Worm (Caenorhabditis elegans) whole organism, L3 larva: ENCODE measurements around the gene Y46G5A.23.

Experiments used
- R02D3.7 ChIP-seq: fragments of 150-350 bp; optimal IDR thresholded peaks from 2 replicates; lab custom pipeline; 2014; ENCODE audit warnings: missing biosample characterization, missing genetic modification characterization
- aly-2 ChIP-seq: fragments of 150-350 bp; optimal IDR thresholded peaks from 2 replicates; lab custom pipeline; 2014; ENCODE audit warnings: missing biosample characterization, missing genetic modification characterization
- ama-1 ChIP-seq: fragments of 150-350 bp; optimal IDR thresholded peaks from 2 replicates; lab custom pipeline; 2018
- ceh-16 ChIP-seq: sonication (generic microtip); optimal IDR thresholded peaks from 2 replicates; lab custom pipeline; 2017; ENCODE audit warnings: missing biosample characterization, missing genetic modification characterization
- egl-27 ChIP-seq: sonication (generic microtip); optimal IDR thresholded peaks from 4 replicates; lab custom pipeline; 2017; ENCODE audit warnings: missing biosample characterization, missing genetic modification reagents, missing genetic modification characterization
- egl-5 ChIP-seq: fragments of 150-350 bp; optimal IDR thresholded peaks from 2 replicates; lab custom pipeline; 2017; ENCODE audit warnings: missing biosample characterization, missing genetic modification reagents, missing genetic modification characterization, inconsistent platforms
- elt-2 ChIP-seq: sonication (generic microtip); optimal IDR thresholded peaks from 2 replicates; lab custom pipeline; 2016; ENCODE audit warnings: missing genetic modification reagents, mild to moderate bottlenecking, missing genetic modification characterization, missing compliant biosample characterization
- elt-3 ChIP-seq, 3 experiments: fragments of 150-350 bp in 1 of 3; sonication (generic microtip) in 2 of 3; optimal IDR thresholded peaks; 2 replicates in 2 of 3; 4 replicates in 1 of 3; lab custom pipeline; 2014 to 2017; ENCODE audit warnings: missing biosample characterization in 3 of 3, missing genetic modification characterization in 3 of 3
- eor-1 ChIP-seq, 2 experiments: fragments of 150-350 bp; optimal IDR thresholded peaks; 2 replicates each; lab custom pipeline; 2014 to 2018; ENCODE audit warnings: missing biosample characterization in 2 of 2, missing genetic modification characterization in 2 of 2
- fkh-10 ChIP-seq: sonication (generic microtip); optimal IDR thresholded peaks from 2 replicates; lab custom pipeline; 2017; ENCODE audit warnings: missing biosample characterization, missing genetic modification reagents, missing genetic modification characterization
- fkh-2 ChIP-seq: fragments of 150-350 bp; optimal IDR thresholded peaks from 2 replicates; lab custom pipeline; 2014; ENCODE audit warnings: missing biosample characterization, missing genetic modification reagents, missing genetic modification characterization
- hmg-11 ChIP-seq: sonication (generic microtip); optimal IDR thresholded peaks from 2 replicates; lab custom pipeline; 2016; ENCODE audit warnings: missing genetic modification characterization, missing compliant biosample characterization
- jun-1 ChIP-seq: fragments of 150-350 bp; optimal IDR thresholded peaks from 2 replicates; lab custom pipeline; 2014; ENCODE audit warnings: missing biosample characterization, missing genetic modification reagents, missing genetic modification characterization
- lin-15B ChIP-seq: fragments of 150-350 bp; optimal IDR thresholded peaks from 2 replicates; lab custom pipeline; 2014; ENCODE audit warnings: missing biosample characterization, missing genetic modification characterization
- lsy-12 ChIP-seq: sonication (generic microtip); optimal IDR thresholded peaks from 2 replicates; lab custom pipeline; 2016; ENCODE audit warnings: mild to moderate bottlenecking, missing genetic modification characterization, missing compliant biosample characterization
- mdl-1 ChIP-seq: fragments of 150-350 bp; optimal IDR thresholded peaks from 2 replicates; lab custom pipeline; 2014; ENCODE audit warnings: missing biosample characterization, missing genetic modification characterization
- nfya-1 ChIP-seq: sonication (generic microtip); optimal IDR thresholded peaks from 2 replicates; lab custom pipeline; 2017; ENCODE audit warnings: missing genetic modification characterization, mild to moderate bottlenecking, missing compliant biosample characterization, antibody characterized with exemption, moderate library complexity; ENCODE audit not compliant: insufficient read depth
- nhr-11 ChIP-seq: fragments of 150-350 bp; optimal IDR thresholded peaks from 2 replicates; lab custom pipeline; 2014; ENCODE audit warnings: missing biosample characterization, missing genetic modification characterization
- nhr-12 ChIP-seq: fragments of 150-350 bp; optimal IDR thresholded peaks from 2 replicates; lab custom pipeline; 2014; ENCODE audit warnings: missing biosample characterization, missing genetic modification characterization
- nhr-23 ChIP-seq: fragments of 150-350 bp; optimal IDR thresholded peaks from 2 replicates; lab custom pipeline; 2014; ENCODE audit warnings: missing biosample characterization, missing genetic modification reagents, missing genetic modification characterization
- nhr-237 ChIP-seq: fragments of 150-350 bp; optimal IDR thresholded peaks from 2 replicates; lab custom pipeline; 2014; ENCODE audit warnings: missing biosample characterization, missing genetic modification characterization
- nhr-25 ChIP-seq: sonication (generic microtip); optimal IDR thresholded peaks from 2 replicates; lab custom pipeline; 2017; ENCODE audit warnings: missing biosample characterization, missing genetic modification characterization
- nhr-28 ChIP-seq: fragments of 150-350 bp; optimal IDR thresholded peaks from 2 replicates; lab custom pipeline; 2014; ENCODE audit warnings: missing biosample characterization, missing genetic modification characterization
- nhr-43 ChIP-seq: sonication (generic microtip); optimal IDR thresholded peaks from 2 replicates; lab custom pipeline; 2016; ENCODE audit warnings: mild to moderate bottlenecking, missing genetic modification characterization, missing compliant biosample characterization; ENCODE audit not compliant: poor library complexity, severe bottlenecking
- nhr-77 ChIP-seq: fragments of 150-350 bp; optimal IDR thresholded peaks from 2 replicates; lab custom pipeline; 2014; ENCODE audit warnings: missing biosample characterization, missing genetic modification characterization
- pha-4 ChIP-seq: fragments of 150-350 bp; optimal IDR thresholded peaks from 2 replicates; lab custom pipeline; 2014; ENCODE audit warnings: missing biosample characterization, missing genetic modification reagents, missing genetic modification characterization
- pqm-1 ChIP-seq: fragments of 150-350 bp; optimal IDR thresholded peaks from 2 replicates; lab custom pipeline; 2017; ENCODE audit warnings: missing biosample characterization, missing genetic modification characterization, inconsistent platforms
- sea-2 ChIP-seq: fragments of 150-350 bp; sonication (generic microtip); optimal IDR thresholded peaks from 4 replicates; lab custom pipeline; 2014; ENCODE audit warnings: missing biosample characterization, missing genetic modification reagents, missing genetic modification characterization
- skn-1 ChIP-seq: fragments of 150-350 bp; optimal IDR thresholded peaks from 2 replicates; lab custom pipeline; 2014; ENCODE audit warnings: missing biosample characterization, missing genetic modification characterization
- snpc-4 ChIP-seq: fragments of 150-350 bp; optimal IDR thresholded peaks from 2 replicates; lab custom pipeline; 2014; ENCODE audit warnings: missing biosample characterization, missing genetic modification characterization
- unc-39 ChIP-seq: sonication (generic microtip); optimal IDR thresholded peaks from 4 replicates; lab custom pipeline; 2017; ENCODE audit warnings: missing biosample characterization, missing genetic modification characterization
- unc-62 ChIP-seq: fragments of 150-350 bp; sonication (generic microtip); optimal IDR thresholded peaks from 4 replicates; lab custom pipeline; 2014; ENCODE audit warnings: missing biosample characterization, missing genetic modification reagents, missing genetic modification characterization
- zag-1 ChIP-seq: fragments of 150-350 bp; optimal IDR thresholded peaks from 2 replicates; lab custom pipeline; 2014; ENCODE audit warnings: missing biosample characterization, missing genetic modification characterization
- ztf-4 ChIP-seq: fragments of 150-350 bp; optimal IDR thresholded peaks from 2 replicates; lab custom pipeline; 2014; ENCODE audit warnings: missing biosample characterization, missing genetic modification characterization

Gene Y46G5A.23

ce11 chrII:12790392-12790791, 38.4 kb downstream of the Y46G5A.23 start:
- no peak for TF ChIP-seq egl-27 (tag; lab: Kevin White, UChicago)
- TF ChIP-seq nfya-1 (tag; lab: Kevin White, UChicago), result peak; percentile 98

- TF ChIP-seq nhr-77 (tag; lab: Kevin White, UChicago) (no peak), elt-3 (tag; optimal IDR thresholded peaks at IDR 0.05; lab: Kevin White, UChicago) (no peak), unc-39 (tag; lab: Kevin White, UChicago) (no peak), egl-27 (tag; lab: Kevin White, UChicago) (no peak), nhr-25 (tag; lab: Kevin White, UChicago) (no peak), mdl-1 (tag; lab: Kevin White, UChicago) (no peak), nhr-11 (tag; lab: Kevin White, UChicago) (no peak), nhr-28 (tag; lab: Kevin White, UChicago) (no peak), nhr-43 (tag; lab: Kevin White, UChicago) (no peak), sea-2 (GFP tag; lab: Kevin White, UChicago) (no peak), eor-1 (tag; optimal IDR thresholded peaks at IDR 0.05; lab: Kevin White, UChicago) (no peak), R02D3.7 (no peak), unc-62 (GFP tag; lab: Kevin White, UChicago) (no peak), nhr-23 (no peak), lsy-12 (no peak), snpc-4 (tag; lab: Kevin White, UChicago) (no peak)
Observed at ce11 chrII:12789497-12789896, 39.3 kb downstream of the Y46G5A.23 start.

- TF ChIP-seq pqm-1 (tag; lab: Kevin White, UChicago), result no peak
- TF ChIP-seq nhr-43 (tag; lab: Kevin White, UChicago), result peak; percentile 70
- TF ChIP-seq nhr-23, result peak; percentile 21
- TF ChIP-seq egl-5 (tag; lab: Kevin White, UChicago), result no peak
- no peak for TF ChIP-seq snpc-4 (tag; lab: Kevin White, UChicago)
- no peak for TF ChIP-seq hmg-11
- no peak for TF ChIP-seq eor-1 (tag; optimal IDR thresholded peaks at IDR 0.05; lab: Kevin White, UChicago)
- no peak for TF ChIP-seq nhr-12 (tag; lab: Kevin White, UChicago)
- TF ChIP-seq skn-1 (tag; lab: Kevin White, UChicago), result no peak
- TF ChIP-seq nfya-1 (tag; lab: Kevin White, UChicago), result peak; percentile 33
- TF ChIP-seq unc-62 (GFP tag; lab: Kevin White, UChicago), result no peak
- peak; percentile 33 for TF ChIP-seq ama-1
- peak; percentile 13 for TF ChIP-seq lin-15B
- TF ChIP-seq zag-1 (tag; lab: Kevin White, UChicago), result no peak
- TF ChIP-seq lsy-12, result peak; percentile 35
- TF ChIP-seq aly-2 (tag; lab: Kevin White, UChicago), result peak; percentile 21
- no peak for TF ChIP-seq unc-39 (tag; lab: Kevin White, UChicago)
- TF ChIP-seq elt-3 (tag; optimal IDR thresholded peaks at IDR 0.05; lab: Kevin White, UChicago), result no peak
- TF ChIP-seq ztf-4, result no peak
- TF ChIP-seq elt-2 (tag; lab: Kevin White, UChicago), result peak; percentile 39
Observed at ce11 chrII:12787831-12788248, 40.9 kb downstream of the Y46G5A.23 start, which contains the start of gene alkb-7. Gene alkb-7, minus strand, starts transcription at chrII:12788153.

- TF ChIP-seq ceh-16 (tag; lab: Kevin White, UChicago) (no peak), unc-62 (GFP tag; lab: Kevin White, UChicago) (no peak), fkh-2 (tag; lab: Kevin White, UChicago) (no peak), eor-1 (tag; optimal IDR thresholded peaks at IDR 0.05; lab: Kevin White, UChicago) (no peak), jun-1 (no peak), fkh-10 (GFP tag; lab: Kevin White, UChicago) (no peak), pha-4 (peak; percentile 31), nhr-25 (tag; lab: Kevin White, UChicago) (no peak), nhr-237 (tag; lab: Kevin White, UChicago) (no peak)
- TF ChIP-seq, all 47 proteins: peak for 1
Observed at ce11 chrII:12785391-12785790, 43.4 kb downstream of the Y46G5A.23 start, which contains the start of gene Y46G5A.15. Gene Y46G5A.15, minus strand, starts transcription at chrII:12785416.
